Worm (Caenorhabditis elegans) whole organism, L4/young adult: ENCODE data around the gene asb-2.

Experiments used
- W03F9.2 ChIP-seq: fragments of 150-350 bp; optimal IDR thresholded peaks from 2 replicates; lab custom pipeline; 2014; ENCODE audit warnings: missing biosample characterization, missing genetic modification characterization
- dao-5 ChIP-seq: sonication (generic microtip); optimal IDR thresholded peaks from 2 replicates; lab custom pipeline; 2016; ENCODE audit warnings: missing genotype, missing genetic modification characterization, moderate library complexity, missing compliant biosample characterization
- him-1 ChIP-seq: sonication (generic microtip); optimal IDR thresholded peaks from 2 replicates; lab custom pipeline; 2016; ENCODE audit warnings: missing genotype, missing genetic modification reagents, missing genetic modification characterization, missing compliant biosample characterization

ce11 chrX:4502039-4502438, 32.5 kb downstream of the asb-2 start:
- no peak for TF ChIP-seq him-1
- no peak for TF ChIP-seq dao-5
- TF ChIP-seq W03F9.2: no peak
